Worm (Caenorhabditis elegans) whole organism, early embryonic: ENCODE data around the gene zipt-7.2.
A peak's percentile ranks its signal among the peaks of the same experiment; 100 is the strongest.

Source experiments
- ama-1 ChIP-seq: fragments of 150-350 bp; optimal IDR thresholded peaks from 2 replicates; lab custom pipeline; 2014
- hmg-4 ChIP-seq: fragments of 200-800 bp; sonication (Bioruptor generic); optimal IDR thresholded peaks from 2 replicates; lab custom pipeline; 2018; ENCODE audit warnings: mild to moderate bottlenecking, missing genetic modification characterization, missing compliant biosample characterization
- hnd-1 ChIP-seq: sonication (generic microtip); optimal IDR thresholded peaks from 2 replicates; lab custom pipeline; 2016; ENCODE audit warnings: missing genetic modification characterization, missing compliant biosample characterization
- tbx-11 ChIP-seq: fragments of 200-800 bp; sonication (Bioruptor generic); IDR thresholded peaks from 2 replicates; pipeline ENCODE4 v1.3.6; 2022; ENCODE audit warnings: missing genetic modification characterization, missing compliant biosample characterization

- no peak for TF ChIP-seq ama-1 (lab: Kevin White, UChicago)
- TF ChIP-seq hmg-4 (GFP tag; lab: Kevin White, UChicago), result peak; percentile 64
- no peak for TF ChIP-seq tbx-11
- TF ChIP-seq hnd-1, result no peak
Measured at ce11 chrX:15535190-15535636, 27.5 kb upstream of the zipt-7.2 start.
